Fruit fly (Drosophila melanogaster): ENCODE data around the gene Srrm234.

The Srrm234 gene

dm6 chr3L:1664205-1664604 is 659 bp downstream of the Srrm234 start:
- no peak for TF ChIP-seq dac (GFP tag; optimal IDR thresholded peaks at IDR 0.05)
- no peak for TF ChIP-seq Eip93F (GFP tag; optimal IDR thresholded peaks at IDR 0.05)
- TF ChIP-seq Hr39 (GFP tag; optimal IDR thresholded peaks at IDR 0.05) = no peak
- no peak for TF ChIP-seq Blimp-1 (GFP tag; optimal IDR thresholded peaks at IDR 0.05)
- no peak for TF ChIP-seq CG31627 (GFP tag; optimal IDR thresholded peaks at IDR 0.05)
- TF ChIP-seq CG3919 (GFP tag; optimal IDR thresholded peaks at IDR 0.05) = no peak
- no peak for TF ChIP-seq CG6808 (GFP tag; optimal IDR thresholded peaks at IDR 0.05)
- TF ChIP-seq net (GFP tag; optimal IDR thresholded peaks at IDR 0.05) = no peak
- TF ChIP-seq CG15336 (GFP tag; IDR thresholded peaks at IDR 0.05) = no peak
- no peak for TF ChIP-seq Sox15 (GFP tag; optimal IDR thresholded peaks at IDR 0.05)
- TF ChIP-seq svp (GFP tag) = no peak
- TF ChIP-seq Eip78C (GFP tag) = no peak
- no peak for TF ChIP-seq acj6 (GFP tag; optimal IDR thresholded peaks at IDR 0.05)
- TF ChIP-seq dsx (GFP tag; optimal IDR thresholded peaks at IDR 0.05; ENCODE audit: poor library complexity, severe bottlenecking) = no peak

DNA sequence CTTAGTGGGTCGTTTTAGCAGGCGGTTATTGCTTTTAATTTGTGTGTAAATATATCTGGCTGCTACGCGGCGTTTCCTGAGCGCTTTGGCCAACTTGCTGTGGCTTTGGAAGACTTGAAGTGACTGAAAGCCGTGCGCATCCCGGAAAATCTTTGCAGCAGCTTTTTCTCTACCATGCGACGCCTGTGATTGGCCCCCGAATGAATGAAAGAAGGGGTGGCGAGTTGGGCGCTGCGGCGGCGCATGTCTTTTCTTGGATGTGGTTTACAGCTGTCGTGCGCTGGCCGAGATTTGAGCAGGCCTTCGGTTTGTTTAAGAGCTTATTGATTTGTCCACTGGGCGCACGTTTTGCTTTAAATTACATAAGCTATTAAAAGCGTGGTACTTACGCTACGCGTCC is 1.3 kb downstream of the Srrm234 start:
- TF ChIP-seq salr (GFP tag; optimal IDR thresholded peaks at IDR 0.05) (no peak), Ets96B (tag; optimal IDR thresholded peaks at IDR 0.05) (no peak), OdsH (GFP tag; optimal IDR thresholded peaks at IDR 0.05) (no peak), dsx (GFP tag; optimal IDR thresholded peaks at IDR 0.05; ENCODE audit: poor library complexity, severe bottlenecking) (no peak), CG32006 (GFP tag; optimal IDR thresholded peaks at IDR 0.05) (no peak)

- TF ChIP-seq dac (GFP tag; optimal IDR thresholded peaks at IDR 0.05) (no peak), CG7368 (GFP tag; optimal IDR thresholded peaks at IDR 0.05) (peak; percentile 25)
Observed at dm6 chr3L:1661738-1662370, 3.0 kb downstream of the Srrm234 start.

DNA sequence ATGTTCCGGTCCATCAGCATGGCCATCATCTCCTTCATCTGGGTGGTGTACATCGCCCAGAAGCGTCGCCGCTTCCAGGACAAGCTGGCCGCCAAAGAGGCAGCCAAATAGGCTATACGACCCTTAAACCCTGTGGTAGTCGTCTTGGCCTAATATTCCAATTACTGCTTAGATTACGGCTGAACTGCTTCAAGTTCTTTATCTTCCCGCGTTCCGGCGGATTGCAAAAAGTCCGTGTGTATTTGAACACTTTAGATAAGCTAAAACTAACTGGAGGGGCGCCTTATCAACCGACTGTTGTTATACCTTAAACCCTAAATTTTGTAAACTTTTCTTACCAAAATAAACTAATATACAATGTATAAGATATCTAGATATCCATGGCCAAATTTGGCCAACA is 11.1 kb downstream of the Srrm234 start:
- TF ChIP-seq acj6 (GFP tag; optimal IDR thresholded peaks at IDR 0.05) (no peak), Eip93F (GFP tag; optimal IDR thresholded peaks at IDR 0.05) (no peak), CG3919 (GFP tag; optimal IDR thresholded peaks at IDR 0.05) (no peak), pdm3 (GFP tag; optimal IDR thresholded peaks at IDR 0.05) (no peak), CG31627 (GFP tag; optimal IDR thresholded peaks at IDR 0.05) (no peak), Lpt (GFP tag; optimal IDR thresholded peaks at IDR 0.05) (no peak)

- TF ChIP-seq CG1621 (tag; optimal IDR thresholded peaks at IDR 0.05) (peak; percentile 80), Lpt (GFP tag; optimal IDR thresholded peaks at IDR 0.05) (peak; percentile 42), CG6163 (GFP tag; IDR thresholded peaks at IDR 0.05) (peak; percentile 35; the same call in 1 of the 3 replicates), net (GFP tag; optimal IDR thresholded peaks at IDR 0.05) (peak; percentile 79), CG9139 (GFP tag; optimal IDR thresholded peaks at IDR 0.05) (peak; percentile 87), CG11762 (GFP tag; optimal IDR thresholded peaks at IDR 0.05; ENCODE audit: insufficient read depth) (peak; percentile 21), OdsH (GFP tag; optimal IDR thresholded peaks at IDR 0.05) (no peak), CG16779 (tag; optimal IDR thresholded peaks at IDR 0.05) (peak; percentile 75), dsx (GFP tag; optimal IDR thresholded peaks at IDR 0.05; ENCODE audit: poor library complexity, severe bottlenecking) (no peak), CG7368 (GFP tag; optimal IDR thresholded peaks at IDR 0.05) (peak; percentile 9), eg (GFP tag; IDR thresholded peaks at IDR 0.05) (peak; percentile 80), CG3919 (GFP tag; optimal IDR thresholded peaks at IDR 0.05) (no peak), CG6276 (GFP tag; optimal IDR thresholded peaks at IDR 0.05) (peak; percentile 90), CG3032 (tag; optimal IDR thresholded peaks at IDR 0.05) (no peak), CG8119 (GFP tag; IDR thresholded peaks at IDR 0.05) (peak; percentile 55), Smox (GFP tag; optimal IDR thresholded peaks at IDR 0.05) (no peak), CG4318 (GFP tag; optimal IDR thresholded peaks at IDR 0.05) (no peak), spab (GFP tag; optimal IDR thresholded peaks at IDR 0.05) (peak; percentile 75), esn (GFP tag; optimal IDR thresholded peaks at IDR 0.05) (no peak), topi (GFP tag; optimal IDR thresholded peaks at IDR 0.05) (no peak), Ets96B (tag; optimal IDR thresholded peaks at IDR 0.05) (no peak), CG32006 (GFP tag; optimal IDR thresholded peaks at IDR 0.05) (no peak), CG11294 (GFP tag; IDR thresholded peaks at IDR 0.05) (no peak), Gug (GFP tag; IDR thresholded peaks at IDR 0.05) (peak; percentile 13; the same call in 1 of the 2 replicates), Sox15 (GFP tag; optimal IDR thresholded peaks at IDR 0.05) (no peak), Eip75B (GFP tag; optimal IDR thresholded peaks at IDR 0.05) (no peak), CG6854 (GFP tag; optimal IDR thresholded peaks at IDR 0.05) (peak; percentile 79), CG6808 (GFP tag; optimal IDR thresholded peaks at IDR 0.05) (peak; percentile 83), salr (GFP tag; optimal IDR thresholded peaks at IDR 0.05) (peak in 1 of 2 experiments; percentile 45), Sox14 (GFP tag; optimal IDR thresholded peaks at IDR 0.05) (no peak), dac (GFP tag; optimal IDR thresholded peaks at IDR 0.05) (no peak)
Observed at dm6 chr3L:1652700-1653200, 12.1 kb downstream of the Srrm234 start, which contains the start of the genes CG7970 and Vta1. CG7970 (plus strand) TSS chr3L:1652750. Vta1 (minus strand) TSS chr3L:1652900.
